Fruit fly (Drosophila melanogaster) whole organism, adult: ENCODE data around the gene asl.

ENCODE experiments used
- CG12768 ChIP-seq: fragments of 200-800 bp; sonication (Bioruptor generic); optimal IDR thresholded peaks from 2 replicates; lab custom pipeline; 2017; ENCODE audit warnings: missing biosample characterization, missing genetic modification characterization, mild to moderate bottlenecking, moderate library complexity, missing genetic modification reagents
- CG14711 ChIP-seq: fragments of 200-800 bp; sonication (Bioruptor generic); optimal IDR thresholded peaks from 2 replicates; lab custom pipeline; 2018; ENCODE audit warnings: missing biosample characterization, mild to moderate bottlenecking, missing genetic modification characterization, moderate library complexity
- CG1620 ChIP-seq: fragments of 200-800 bp; sonication (Bioruptor generic); optimal IDR thresholded peaks from 2 replicates; lab custom pipeline; 2016; ENCODE audit warnings: missing biosample characterization, missing genetic modification characterization
- CG33017 ChIP-seq: fragments of 200-800 bp; sonication (Bioruptor generic); optimal IDR thresholded peaks from 2 replicates; lab custom pipeline; 2018; ENCODE audit warnings: missing biosample characterization, mild to moderate bottlenecking, missing genetic modification characterization, moderate library complexity
- CG5204 ChIP-seq: fragments of 200-800 bp; sonication (Bioruptor generic); optimal IDR thresholded peaks from 2 replicates; lab custom pipeline; 2016; ENCODE audit warnings: missing biosample characterization, missing genetic modification characterization
- CG7045 ChIP-seq: fragments of 200-800 bp; sonication (Bioruptor generic); optimal IDR thresholded peaks from 2 replicates; lab custom pipeline; 2017; ENCODE audit warnings: missing biosample characterization, mild to moderate bottlenecking, missing genetic modification characterization
- CG7101 ChIP-seq: fragments of 200-800 bp; sonication (Bioruptor generic); optimal IDR thresholded peaks from 2 replicates; lab custom pipeline; 2018; ENCODE audit warnings: missing biosample characterization, mild to moderate bottlenecking, missing genetic modification characterization, moderate library complexity
- Mnt ChIP-seq: fragments of 200-800 bp; sonication (Bioruptor generic); optimal IDR thresholded peaks from 2 replicates; lab custom pipeline; 2016; ENCODE audit warnings: missing biosample characterization, mild to moderate bottlenecking, missing genetic modification characterization
- cic ChIP-seq: fragments of 200-800 bp; sonication (Bioruptor generic); optimal IDR thresholded peaks from 2 replicates; lab custom pipeline; 2017; ENCODE audit warnings: missing biosample characterization, mild to moderate bottlenecking, missing genetic modification characterization, moderate library complexity
- cnc ChIP-seq, 2 experiments: fragments of >200 bp; optimal IDR thresholded peaks; 2 replicates each; lab custom pipeline; 2017
- kay ChIP-seq: fragments of 200-800 bp; sonication (Bioruptor generic); peaks from one replicate; lab custom pipeline; 2016; ENCODE audit warnings: missing biosample characterization, missing genetic modification characterization, borderline replicate concordance
- pad ChIP-seq: fragments of 200-800 bp; sonication (Bioruptor generic); optimal IDR thresholded peaks from 3 replicates; lab custom pipeline; 2017; ENCODE audit warnings: missing biosample characterization, missing genetic modification characterization, mild to moderate bottlenecking, moderate library complexity, missing genetic modification reagents
- tj ChIP-seq: fragments of 200-800 bp; sonication (Bioruptor generic); optimal IDR thresholded peaks from 3 replicates; lab custom pipeline; 2017; ENCODE audit warnings: missing biosample characterization, mild to moderate bottlenecking, missing genetic modification characterization, moderate library complexity
- toe ChIP-seq: fragments of 200-800 bp; sonication (Bioruptor generic); optimal IDR thresholded peaks from 2 replicates; lab custom pipeline; 2016; ENCODE audit warnings: missing biosample characterization, missing genetic modification characterization

DNA sequence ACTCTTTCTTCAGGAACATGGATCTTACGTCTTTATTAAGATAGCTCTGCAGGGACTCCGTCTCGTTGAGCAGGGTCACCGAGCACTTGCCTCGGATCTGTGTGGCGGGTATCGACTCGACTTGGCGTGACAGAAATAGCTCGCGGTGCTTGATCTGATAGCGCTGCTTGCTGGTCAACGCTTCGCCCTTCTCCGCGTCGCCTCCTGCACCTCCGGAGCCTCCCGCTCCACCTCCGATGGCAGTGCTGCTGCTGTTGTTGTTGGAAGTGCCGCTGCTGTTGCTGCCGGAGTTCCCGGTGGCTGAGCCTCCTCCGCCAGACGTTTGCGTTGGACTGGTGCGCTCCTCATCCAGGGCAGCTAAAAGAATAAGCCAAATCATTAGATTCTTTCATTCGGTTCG, 37.1 kb upstream of the asl start:
- TF ChIP-seq tj (GFP tag; lab: Kevin White, UChicago) (no peak), CG5204 (GFP tag; lab: Kevin White, UChicago) (no peak), CG33017 (no peak), CG7101 (tag; lab: Kevin White, UChicago) (no peak), CG7045 (no peak), kay (GFP tag; lab: Kevin White, UChicago) (no peak), toe (GFP tag; lab: Kevin White, UChicago) (no peak), cnc (optimal IDR thresholded peaks at IDR 0.05; lab: Kevin White, UChicago) (no peak), CG14711 (tag; lab: Kevin White, UChicago) (no peak), cic (no peak), Mnt (GFP tag; lab: Kevin White, UChicago) (no peak), CG12768 (GFP tag; lab: Kevin White, UChicago) (no peak), pad (GFP tag; lab: Kevin White, UChicago) (no peak), CG1620 (GFP tag; lab: Kevin White, UChicago) (no peak)
